Fruit fly (Drosophila melanogaster): ENCODE measurements around the gene CG14280.

dm6 chr3R:19292971-19293370 is 36.4 kb downstream of the CG14280 start:
- TF ChIP-seq CG7045 (GFP tag; optimal IDR thresholded peaks at IDR 0.05) (no peak), toe (GFP tag; optimal IDR thresholded peaks at IDR 0.05) (no peak)

All from whole organism, adult.